Worm (Caenorhabditis elegans) whole organism, L3 larva: ENCODE data around the gene citk-2.

Source experiments
- R02D3.7 ChIP-seq: fragments of 150-350 bp; optimal IDR thresholded peaks from 2 replicates; lab custom pipeline; 2014; ENCODE audit warnings: missing biosample characterization, missing genetic modification characterization
- ZK546.5 ChIP-seq: sonication (generic microtip); optimal IDR thresholded peaks from 2 replicates; lab custom pipeline; 2017; ENCODE audit warnings: missing biosample characterization, missing genetic modification characterization
- aly-2 ChIP-seq: fragments of 150-350 bp; optimal IDR thresholded peaks from 2 replicates; lab custom pipeline; 2014; ENCODE audit warnings: missing biosample characterization, missing genetic modification characterization
- ama-1 ChIP-seq: fragments of 150-350 bp; optimal IDR thresholded peaks from 2 replicates; lab custom pipeline; 2018
- ceh-16 ChIP-seq: sonication (generic microtip); optimal IDR thresholded peaks from 2 replicates; lab custom pipeline; 2017; ENCODE audit warnings: missing biosample characterization, missing genetic modification characterization
- ceh-28 ChIP-seq: fragments of 150-350 bp; optimal IDR thresholded peaks from 2 replicates; lab custom pipeline; 2014; ENCODE audit warnings: missing biosample characterization, missing genetic modification reagents, missing genetic modification characterization
- ceh-82 ChIP-seq: fragments of 150-350 bp; optimal IDR thresholded peaks from 2 replicates; lab custom pipeline; 2014; ENCODE audit warnings: missing biosample characterization, missing genetic modification characterization
- ceh-9 ChIP-seq: sonication (generic microtip); optimal IDR thresholded peaks from 2 replicates; lab custom pipeline; 2018; ENCODE audit warnings: missing biosample characterization, missing genetic modification characterization
- egl-27 ChIP-seq: sonication (generic microtip); optimal IDR thresholded peaks from 4 replicates; lab custom pipeline; 2017; ENCODE audit warnings: missing biosample characterization, missing genetic modification reagents, missing genetic modification characterization
- egl-5 ChIP-seq: fragments of 150-350 bp; optimal IDR thresholded peaks from 2 replicates; lab custom pipeline; 2017; ENCODE audit warnings: missing biosample characterization, missing genetic modification reagents, missing genetic modification characterization, inconsistent platforms
- elt-1 ChIP-seq: fragments of 150-350 bp; optimal IDR thresholded peaks from 2 replicates; lab custom pipeline; 2014; ENCODE audit warnings: missing biosample characterization, missing genetic modification characterization
- elt-2 ChIP-seq: sonication (generic microtip); optimal IDR thresholded peaks from 2 replicates; lab custom pipeline; 2016; ENCODE audit warnings: missing genetic modification reagents, mild to moderate bottlenecking, missing genetic modification characterization, missing compliant biosample characterization
- elt-3 ChIP-seq, 3 experiments: fragments of 150-350 bp in 1 of 3; sonication (generic microtip) in 2 of 3; optimal IDR thresholded peaks; 2 replicates in 2 of 3; 4 replicates in 1 of 3; lab custom pipeline; 2014 to 2017; ENCODE audit warnings: missing biosample characterization in 3 of 3, missing genetic modification characterization in 3 of 3
- eor-1 ChIP-seq, 2 experiments: fragments of 150-350 bp; optimal IDR thresholded peaks; 2 replicates each; lab custom pipeline; 2014 to 2018; ENCODE audit warnings: missing biosample characterization in 2 of 2, missing genetic modification characterization in 2 of 2
- fkh-2 ChIP-seq: fragments of 150-350 bp; optimal IDR thresholded peaks from 2 replicates; lab custom pipeline; 2014; ENCODE audit warnings: missing biosample characterization, missing genetic modification reagents, missing genetic modification characterization
- fos-1 ChIP-seq: fragments of 150-350 bp; optimal IDR thresholded peaks from 2 replicates; lab custom pipeline; 2014; ENCODE audit warnings: missing biosample characterization, missing genetic modification characterization
- hmg-11 ChIP-seq: sonication (generic microtip); optimal IDR thresholded peaks from 2 replicates; lab custom pipeline; 2016; ENCODE audit warnings: missing genetic modification characterization, missing compliant biosample characterization
- jun-1 ChIP-seq: fragments of 150-350 bp; optimal IDR thresholded peaks from 2 replicates; lab custom pipeline; 2014; ENCODE audit warnings: missing biosample characterization, missing genetic modification reagents, missing genetic modification characterization
- lin-15B ChIP-seq: fragments of 150-350 bp; optimal IDR thresholded peaks from 2 replicates; lab custom pipeline; 2014; ENCODE audit warnings: missing biosample characterization, missing genetic modification characterization
- lin-39 ChIP-seq: fragments of 150-350 bp; optimal IDR thresholded peaks from 2 replicates; lab custom pipeline; 2018; ENCODE audit warnings: missing biosample characterization, missing genetic modification reagents, missing genetic modification characterization
- lsy-12 ChIP-seq: sonication (generic microtip); optimal IDR thresholded peaks from 2 replicates; lab custom pipeline; 2016; ENCODE audit warnings: mild to moderate bottlenecking, missing genetic modification characterization, missing compliant biosample characterization
- mdl-1 ChIP-seq: fragments of 150-350 bp; optimal IDR thresholded peaks from 2 replicates; lab custom pipeline; 2014; ENCODE audit warnings: missing biosample characterization, missing genetic modification characterization
- nfya-1 ChIP-seq: sonication (generic microtip); optimal IDR thresholded peaks from 2 replicates; lab custom pipeline; 2017; ENCODE audit warnings: missing genetic modification characterization, mild to moderate bottlenecking, missing compliant biosample characterization, antibody characterized with exemption, moderate library complexity; ENCODE audit not compliant: insufficient read depth
- nhr-12 ChIP-seq: fragments of 150-350 bp; optimal IDR thresholded peaks from 2 replicates; lab custom pipeline; 2014; ENCODE audit warnings: missing biosample characterization, missing genetic modification characterization
- nhr-23 ChIP-seq: fragments of 150-350 bp; optimal IDR thresholded peaks from 2 replicates; lab custom pipeline; 2014; ENCODE audit warnings: missing biosample characterization, missing genetic modification reagents, missing genetic modification characterization
- nhr-237 ChIP-seq: fragments of 150-350 bp; optimal IDR thresholded peaks from 2 replicates; lab custom pipeline; 2014; ENCODE audit warnings: missing biosample characterization, missing genetic modification characterization
- nhr-25 ChIP-seq: sonication (generic microtip); optimal IDR thresholded peaks from 2 replicates; lab custom pipeline; 2017; ENCODE audit warnings: missing biosample characterization, missing genetic modification characterization
- nhr-28 ChIP-seq: fragments of 150-350 bp; optimal IDR thresholded peaks from 2 replicates; lab custom pipeline; 2014; ENCODE audit warnings: missing biosample characterization, missing genetic modification characterization
- nhr-67 ChIP-seq: fragments of 150-350 bp; optimal IDR thresholded peaks from 2 replicates; lab custom pipeline; 2014; ENCODE audit warnings: missing biosample characterization, missing genetic modification characterization
- nhr-77 ChIP-seq: fragments of 150-350 bp; optimal IDR thresholded peaks from 2 replicates; lab custom pipeline; 2014; ENCODE audit warnings: missing biosample characterization, missing genetic modification characterization
- pqm-1 ChIP-seq: fragments of 150-350 bp; optimal IDR thresholded peaks from 2 replicates; lab custom pipeline; 2017; ENCODE audit warnings: missing biosample characterization, missing genetic modification characterization, inconsistent platforms
- skn-1 ChIP-seq: fragments of 150-350 bp; optimal IDR thresholded peaks from 2 replicates; lab custom pipeline; 2014; ENCODE audit warnings: missing biosample characterization, missing genetic modification characterization
- tbx-2 ChIP-seq: sonication (generic microtip); optimal IDR thresholded peaks from 2 replicates; lab custom pipeline; 2016; ENCODE audit warnings: mild to moderate bottlenecking, missing genetic modification characterization, missing compliant biosample characterization
- unc-39 ChIP-seq: sonication (generic microtip); optimal IDR thresholded peaks from 4 replicates; lab custom pipeline; 2017; ENCODE audit warnings: missing biosample characterization, missing genetic modification characterization
- unc-62 ChIP-seq: fragments of 150-350 bp; sonication (generic microtip); optimal IDR thresholded peaks from 4 replicates; lab custom pipeline; 2014; ENCODE audit warnings: missing biosample characterization, missing genetic modification reagents, missing genetic modification characterization
- zag-1 ChIP-seq: fragments of 150-350 bp; optimal IDR thresholded peaks from 2 replicates; lab custom pipeline; 2014; ENCODE audit warnings: missing biosample characterization, missing genetic modification characterization
- ztf-4 ChIP-seq: fragments of 150-350 bp; optimal IDR thresholded peaks from 2 replicates; lab custom pipeline; 2014; ENCODE audit warnings: missing biosample characterization, missing genetic modification characterization

The citk-2 gene

DNA sequence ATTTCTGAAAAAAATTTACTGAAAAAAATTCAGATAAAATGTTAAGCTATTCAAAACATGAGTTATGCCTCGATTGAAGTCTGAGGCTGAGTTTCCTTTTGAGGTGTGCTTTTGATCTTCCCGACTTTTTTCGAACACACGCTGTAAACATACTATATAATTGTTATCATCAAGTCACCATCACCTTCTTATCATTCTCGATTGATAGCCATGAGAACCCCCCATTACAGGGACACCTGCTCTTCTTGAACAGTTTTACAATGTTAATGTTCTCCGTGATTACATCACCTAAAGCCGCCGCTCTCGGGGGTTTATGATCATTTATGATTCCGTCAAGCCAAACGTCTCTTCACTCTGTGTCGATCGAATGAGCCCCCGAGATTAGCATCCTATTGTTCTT is 15.2 kb upstream of the citk-2 start:
- TF ChIP-seq unc-39 (tag; lab: Kevin White, UChicago) (no peak), ceh-82 (tag; lab: Kevin White, UChicago) (no peak), ceh-28 (tag; lab: Kevin White, UChicago) (no peak), nhr-25 (no peak), nhr-28 (tag; lab: Kevin White, UChicago) (no peak), lin-39 (tag; lab: Kevin White, UChicago) (no peak), hmg-11 (tag; lab: Kevin White, UChicago) (no peak), elt-1 (tag; lab: Kevin White, UChicago) (no peak), ceh-9 (tag; lab: Kevin White, UChicago) (no peak), lsy-12 (tag; lab: Kevin White, UChicago) (no peak), nhr-237 (tag; lab: Kevin White, UChicago) (no peak), fos-1 (tag; lab: Kevin White, UChicago) (no peak), jun-1 (tag; lab: Kevin White, UChicago) (no peak), R02D3.7 (no peak), eor-1 (tag; optimal IDR thresholded peaks at IDR 0.05; lab: Kevin White, UChicago) (no peak), ceh-16 (tag; lab: Kevin White, UChicago) (no peak), ZK546.5 (no peak), nhr-12 (tag; lab: Kevin White, UChicago) (no peak), elt-3 (tag; optimal IDR thresholded peaks at IDR 0.05; lab: Kevin White, UChicago) (no peak), nhr-77 (no peak)
- TF ChIP-seq, all 47 proteins: peak for 0

DNA sequence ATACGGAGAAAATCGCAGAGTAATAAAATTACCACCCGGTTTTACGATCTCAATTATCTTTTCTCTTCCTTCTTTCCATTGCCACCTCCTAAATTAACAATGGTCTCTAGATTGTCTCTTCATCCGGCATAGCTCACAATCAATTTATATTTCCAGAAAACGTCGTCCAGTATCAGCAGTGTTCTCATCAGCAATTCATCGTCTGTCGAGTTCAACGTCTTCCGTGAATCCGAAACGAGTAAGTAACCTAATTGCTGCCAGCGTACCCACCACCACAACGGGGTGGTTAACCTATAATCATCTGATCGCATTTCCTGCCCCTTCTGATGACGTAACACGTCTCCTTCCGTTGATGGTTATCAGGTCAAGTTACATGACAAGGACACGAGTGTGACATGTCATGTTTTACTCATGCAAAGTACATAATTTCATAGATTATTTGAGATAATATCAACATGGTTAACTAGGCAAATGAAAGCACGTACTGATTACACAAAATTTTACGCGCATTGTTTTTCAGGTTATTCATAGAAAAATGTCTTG is 13.3 kb upstream of the citk-2 start:
- peak; percentile 74 for TF ChIP-seq nhr-23
- peak; percentile 65 for TF ChIP-seq elt-1 (tag; lab: Kevin White, UChicago)
- TF ChIP-seq elt-2 (tag; lab: Kevin White, UChicago) = no peak
- no peak for TF ChIP-seq ceh-82 (tag; lab: Kevin White, UChicago)
- TF ChIP-seq, all 47 proteins: peak for 2

DNA sequence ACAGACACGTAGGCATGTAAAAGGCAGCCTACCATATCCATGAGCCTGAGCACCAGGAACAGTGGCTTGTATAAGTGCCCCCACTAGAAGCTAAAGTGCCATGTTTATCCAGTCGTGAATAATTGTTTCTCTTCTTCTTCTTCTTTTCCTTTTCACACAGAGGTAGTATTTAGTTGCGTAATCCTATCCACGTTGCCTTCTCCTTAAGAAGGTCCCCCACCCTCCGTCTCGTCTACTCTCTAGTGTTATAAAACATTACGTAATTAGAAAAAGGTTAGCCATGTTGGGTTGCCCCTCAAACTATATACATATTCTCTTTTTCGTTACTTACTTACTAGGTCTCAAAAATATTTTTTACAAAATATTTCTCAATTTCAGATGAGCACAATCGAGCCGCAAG is 12.7 kb upstream of the citk-2 start:
- TF ChIP-seq fkh-2 (tag; lab: Kevin White, UChicago) (no peak), nhr-12 (tag; lab: Kevin White, UChicago) (no peak), aly-2 (no peak), nhr-67 (no peak), zag-1 (tag; lab: Kevin White, UChicago) (no peak), mdl-1 (no peak), elt-2 (tag; lab: Kevin White, UChicago) (no peak), tbx-2 (tag; lab: Kevin White, UChicago) (no peak), elt-1 (tag; lab: Kevin White, UChicago) (no peak), pqm-1 (no peak), elt-3 (tag; optimal IDR thresholded peaks at IDR 0.05; lab: Kevin White, UChicago) (no peak), skn-1 (tag; lab: Kevin White, UChicago) (no peak), ZK546.5 (no peak), nhr-28 (tag; lab: Kevin White, UChicago) (no peak), nfya-1 (tag; lab: Kevin White, UChicago) (no peak), ceh-82 (tag; lab: Kevin White, UChicago) (no peak), jun-1 (tag; lab: Kevin White, UChicago) (no peak), egl-5 (tag; lab: Kevin White, UChicago) (no peak), hmg-11 (tag; lab: Kevin White, UChicago) (no peak), ceh-9 (tag; lab: Kevin White, UChicago) (no peak)
- TF ChIP-seq, all 47 proteins: peak for 0

DNA sequence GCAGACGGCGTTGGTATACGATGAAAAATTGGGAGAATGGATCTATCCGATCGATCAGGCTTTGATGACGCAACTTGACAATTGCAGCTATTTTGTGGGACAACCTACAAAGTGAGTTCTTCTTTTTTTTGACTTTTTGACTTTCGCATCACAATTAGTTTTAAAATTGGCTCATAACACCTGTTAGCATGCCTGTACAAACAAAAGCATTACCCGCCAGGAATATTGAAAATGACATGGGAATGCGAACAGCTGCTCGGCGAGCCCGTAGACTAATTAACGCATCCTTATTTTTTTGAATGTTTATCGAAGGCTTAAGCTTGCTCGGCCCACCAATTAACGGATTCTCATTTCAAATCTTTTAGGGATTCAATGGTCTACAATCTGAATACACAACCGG is 12.1 kb upstream of the citk-2 start:
- TF ChIP-seq unc-62 (GFP tag; lab: Kevin White, UChicago) (no peak), ztf-4 (no peak), unc-39 (tag; lab: Kevin White, UChicago) (no peak), egl-27 (tag; lab: Kevin White, UChicago) (no peak), ZK546.5 (no peak), elt-3 (tag; optimal IDR thresholded peaks at IDR 0.05; lab: Kevin White, UChicago) (no peak), ama-1 (lab: Kevin White, UChicago) (no peak), hmg-11 (tag; lab: Kevin White, UChicago) (no peak), nfya-1 (tag; lab: Kevin White, UChicago) (no peak), ceh-28 (tag; lab: Kevin White, UChicago) (no peak), lin-15B (tag; lab: Kevin White, UChicago) (no peak), nhr-12 (tag; lab: Kevin White, UChicago) (no peak)
